Worm (Caenorhabditis elegans) whole organism, young adult: ENCODE measurements around the gene C26D10.4.

ENCODE experiments used
- F57C9.4 ChIP-seq: sonication (generic microtip); optimal IDR thresholded peaks from 2 replicates; lab custom pipeline; 2017; ENCODE audit warnings: mild to moderate bottlenecking, missing genetic modification characterization, missing compliant biosample characterization
- Y53F4B.3 ChIP-seq: fragments of 200-800 bp; sonication (Bioruptor generic); IDR thresholded peaks from 2 replicates; pipeline ENCODE4 v1.3.6; 2022; ENCODE audit warnings: missing genetic modification reagents, missing genetic modification characterization, missing compliant biosample characterization
- dpl-1 ChIP-seq: fragments of 150-350 bp; optimal IDR thresholded peaks from 2 replicates; lab custom pipeline; 2014; ENCODE audit warnings: missing biosample characterization, missing genetic modification reagents, missing genetic modification characterization
- him-1 ChIP-seq: sonication (generic microtip); optimal IDR thresholded peaks from 2 replicates; lab custom pipeline; 2016; ENCODE audit warnings: missing genotype, missing genetic modification reagents, missing genetic modification characterization, missing compliant biosample characterization
- lsl-1 ChIP-seq: fragments of 200-800 bp; sonication (Bioruptor generic); optimal IDR thresholded peaks from 2 replicates; lab custom pipeline; 2018; ENCODE audit warnings: mild to moderate bottlenecking, missing genetic modification characterization, moderate library complexity, missing compliant biosample characterization
- madf-6 ChIP-seq: fragments of 200-800 bp; sonication (Bioruptor generic); IDR thresholded peaks from 2 replicates; pipeline ENCODE4 v1.3.6; 2022; ENCODE audit warnings: missing genetic modification reagents, missing genetic modification characterization, missing compliant biosample characterization
- nhr-120 ChIP-seq: fragments of 200-800 bp; sonication (Bioruptor generic); IDR thresholded peaks from 2 replicates; pipeline ENCODE4 v1.3.6; 2022; ENCODE audit warnings: missing genetic modification characterization, missing compliant biosample characterization
- zfh-2 ChIP-seq: fragments of 200-800 bp; sonication (Bioruptor generic); conservative IDR thresholded peaks from 2 replicates; pipeline ENCODE4 v1.3.6; 2022; ENCODE audit warnings: missing genetic modification reagents, missing genetic modification characterization, missing compliant biosample characterization
- ztf-18 ChIP-seq: sonication (generic microtip); optimal IDR thresholded peaks from 2 replicates; lab custom pipeline; 2016; ENCODE audit warnings: missing genotype, mild to moderate bottlenecking, missing genetic modification characterization, missing compliant biosample characterization
- ztf-6 ChIP-seq: fragments of 200-800 bp; sonication (Bioruptor generic); IDR thresholded peaks from 2 replicates; pipeline ENCODE4 v1.3.6; 2022; ENCODE audit warnings: missing genetic modification reagents, missing genetic modification characterization, missing compliant biosample characterization

- TF ChIP-seq F57C9.4 (tag; lab: Kevin White, UChicago), result no peak
- TF ChIP-seq lsl-1 (GFP tag; lab: Kevin White, UChicago), result no peak
- no peak for TF ChIP-seq ztf-18 (tag; lab: Kevin White, UChicago)
- TF ChIP-seq dpl-1 (GFP tag; lab: Kevin White, UChicago), result no peak
- no peak for TF ChIP-seq zfh-2 (GFP tag; lab: Robert Waterston, UW)
- no peak for TF ChIP-seq nhr-120 (GFP tag; lab: Robert Waterston, UW)
- no peak for TF ChIP-seq madf-6 (GFP tag; lab: Robert Waterston, UW)
- TF ChIP-seq Y53F4B.3 (GFP tag; lab: Robert Waterston, UW), result no peak
- no peak for TF ChIP-seq ztf-6 (GFP tag; lab: Robert Waterston, UW)
- TF ChIP-seq him-1, result no peak
Observed at ce11 chrII:8354233-8354750, 24.7 kb downstream of the C26D10.4 start, which contains the start of gene C26D10.6.
